Worm (Caenorhabditis elegans): ENCODE data around the gene eri-12.
"Not testable (repeated sequence)": the region's sequence is repeated elsewhere in the genome, so short reads cannot be mapped to it uniquely, and the experiment has no call there.

The eri-12 gene

ce11 chrIV:12131308-12132072, 25.1 kb upstream of the eri-12 start:
- TF ChIP-seq unc-62 (GFP tag; optimal IDR thresholded peaks at IDR 0.05) = no peak

ce11 chrIV:12133776-12134175, 22.9 kb upstream of the eri-12 start:
- TF ChIP-seq unc-62 (GFP tag; optimal IDR thresholded peaks at IDR 0.05) = no peak

DNA sequence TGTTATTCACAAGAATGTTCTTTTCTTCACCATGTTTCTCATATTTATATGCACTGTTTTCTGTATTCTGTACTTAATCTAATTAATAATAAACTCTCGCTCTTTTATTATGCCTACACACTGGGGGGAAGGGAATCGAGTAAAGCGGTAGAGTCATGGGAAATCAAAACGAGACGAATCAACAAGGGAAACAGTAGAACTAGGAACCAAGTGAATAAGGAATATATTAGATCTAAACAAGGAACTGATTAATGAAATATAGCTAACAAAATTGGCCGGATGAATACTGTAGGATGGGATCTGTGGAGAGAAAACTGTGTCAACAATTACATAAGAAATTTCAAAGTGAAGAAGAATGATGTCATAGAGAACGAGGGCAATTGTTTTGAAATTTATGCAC, 21.6 kb upstream of the eri-12 start:
- no peak for TF ChIP-seq unc-62 (GFP tag; optimal IDR thresholded peaks at IDR 0.05)

DNA sequence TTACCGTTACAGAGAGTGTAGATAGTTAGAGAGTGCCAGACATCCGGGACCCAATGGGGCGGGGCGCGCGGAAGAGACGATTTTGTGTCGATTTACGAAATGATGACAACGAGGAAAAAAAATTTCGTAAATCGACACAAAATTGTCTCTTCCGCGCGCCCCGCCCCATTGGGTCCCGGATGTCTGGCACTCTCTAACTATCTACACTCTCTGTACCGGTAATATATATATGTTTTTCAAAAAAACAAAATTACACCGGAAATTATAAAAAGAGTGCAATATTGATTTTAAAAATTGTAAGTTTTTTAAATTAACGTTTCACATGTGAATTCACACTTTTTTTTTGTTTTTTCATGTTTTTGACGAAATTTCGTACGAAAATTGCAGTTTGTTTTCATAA, 18.5 kb upstream of the eri-12 start, which contains the start of gene B0001.4:
Gene B0001.4 (minus strand): TSS at position 101 of the 400 bp plus-strand sequence.
- not testable (repeated sequence) for TF ChIP-seq unc-62 (GFP tag; optimal IDR thresholded peaks at IDR 0.05)

- no peak for TF ChIP-seq unc-62 (GFP tag; optimal IDR thresholded peaks at IDR 0.05)
Observed at ce11 chrIV:12140959-12141358, 15.7 kb upstream of the eri-12 start, which contains the start of gene B0001.8. TSS of gene B0001.8 (minus strand) at chrIV:12141059.

DNA sequence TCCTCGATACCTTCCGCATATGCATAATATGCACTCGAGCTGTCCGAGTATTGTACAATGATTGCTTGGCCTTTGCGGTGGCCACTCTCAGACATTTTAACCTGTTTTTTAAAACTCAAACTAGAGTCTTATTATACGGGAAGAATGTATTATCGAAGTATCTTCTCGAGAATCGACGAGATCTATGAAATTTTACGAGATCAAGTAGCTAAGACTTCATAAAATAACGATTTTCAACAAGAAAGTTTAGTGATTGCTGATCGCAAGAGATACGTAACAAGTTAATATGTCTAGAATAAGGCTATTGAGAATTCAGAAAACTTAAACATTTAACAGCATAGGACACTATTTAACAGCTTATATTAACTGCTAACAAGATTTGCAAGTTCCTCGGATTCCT, 13.4 kb upstream of the eri-12 start, which contains the start of gene B0001.5:
Gene B0001.5 (minus strand): TSS at position 101 of the 400 bp plus-strand sequence.
- TF ChIP-seq unc-62 (GFP tag; optimal IDR thresholded peaks at IDR 0.05) = no peak

ce11 chrIV:12145681-12146080, 11.0 kb upstream of the eri-12 start, which contains the start of gene B0001.3:
TSS of gene B0001.3 (minus strand) at chrIV:12145735.
- TF ChIP-seq unc-62 (GFP tag; optimal IDR thresholded peaks at IDR 0.05) = no peak

- TF ChIP-seq unc-62 (GFP tag; optimal IDR thresholded peaks at IDR 0.05) = no peak
Observed at ce11 chrIV:12149609-12150008, 7.0 kb upstream of the eri-12 start.

ce11 chrIV:12150877-12151276, 5.8 kb upstream of the eri-12 start, which contains the start of gene B0001.2:
TSS of gene B0001.2 (minus strand) at chrIV:12150977.
- no peak for TF ChIP-seq unc-62 (GFP tag; optimal IDR thresholded peaks at IDR 0.05)

- no peak for TF ChIP-seq unc-62 (GFP tag; optimal IDR thresholded peaks at IDR 0.05)
Observed at ce11 chrIV:12154195-12154677, 2.4 kb upstream of the eri-12 start, which contains the start of gene B0001.7. TSS of gene B0001.7 (minus strand) at chrIV:12154245.

ce11 chrIV:12157915-12158314, 1.3 kb downstream of the eri-12 start:
- no peak for TF ChIP-seq unc-62 (GFP tag; optimal IDR thresholded peaks at IDR 0.05)

DNA sequence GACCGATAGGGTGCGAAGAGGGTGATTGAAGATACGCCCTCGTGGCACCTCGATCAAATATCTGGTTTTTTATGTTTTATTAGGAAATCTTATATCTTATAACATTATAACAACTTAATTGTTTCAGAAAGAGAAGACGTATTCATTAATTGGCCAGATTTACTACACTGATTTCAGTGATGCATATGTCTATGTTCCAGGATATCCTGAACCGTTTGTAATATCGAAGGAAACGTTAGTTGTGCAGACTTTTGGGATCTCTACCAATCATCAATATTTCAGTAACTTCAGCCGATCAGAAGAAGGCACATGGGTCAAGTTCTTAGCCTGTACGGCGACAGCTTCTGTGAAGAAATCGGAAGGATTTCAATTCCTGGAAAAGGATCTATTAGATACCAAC, 3.8 kb downstream of the eri-12 start:
- no peak for TF ChIP-seq unc-62 (GFP tag; optimal IDR thresholded peaks at IDR 0.05)

ce11 chrIV:12162732-12163131, 6.1 kb downstream of the eri-12 start:
- no peak for TF ChIP-seq unc-62 (GFP tag; optimal IDR thresholded peaks at IDR 0.05)

- TF ChIP-seq unc-62 (GFP tag; optimal IDR thresholded peaks at IDR 0.05) = no peak
Observed at ce11 chrIV:12165432-12166078, 8.9 kb downstream of the eri-12 start.

- TF ChIP-seq unc-62 (GFP tag; optimal IDR thresholded peaks at IDR 0.05) = no peak
Observed at ce11 chrIV:12167944-12168343, 11.3 kb downstream of the eri-12 start, which contains the start of gene F20B10.3. TSS of gene F20B10.3 (plus strand) at chrIV:12168244.

ce11 chrIV:12178235-12178634, 21.6 kb downstream of the eri-12 start, which contains the start of gene nlr-1:
TSS of gene nlr-1 (minus strand) at chrIV:12178335.
- not testable (repeated sequence) for TF ChIP-seq unc-62 (GFP tag; optimal IDR thresholded peaks at IDR 0.05)

Measured in whole organism, dauer.